Worm (Caenorhabditis elegans): ENCODE measurements around the gene ard-1.
A peak's percentile ranks its signal among the peaks of the same experiment; 100 is the strongest.

DNA sequence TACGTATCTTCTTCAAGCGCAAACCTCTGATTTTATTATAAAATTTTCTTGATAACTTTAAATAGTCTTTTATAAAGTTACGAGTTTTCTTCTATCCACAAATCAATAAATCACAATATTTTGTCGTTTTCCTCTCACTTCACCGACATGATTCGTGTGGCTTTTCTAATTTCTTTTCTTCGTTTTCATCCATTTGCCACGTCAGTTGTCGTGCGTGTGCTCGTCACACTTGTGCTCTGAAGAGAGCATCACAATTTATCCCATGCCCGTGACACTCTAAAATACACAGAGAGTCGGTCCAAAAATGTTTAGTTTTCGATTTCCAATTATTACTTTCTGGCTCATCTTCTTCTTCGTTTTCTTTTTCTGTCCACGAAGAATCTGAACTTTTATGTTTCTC is 19.2 kb upstream of the ard-1 start:
- TF ChIP-seq ztf-11 (tag; optimal IDR thresholded peaks at IDR 0.05) = no peak
- TF ChIP-seq mdl-1 (tag; optimal IDR thresholded peaks at IDR 0.05) = no peak
- TF ChIP-seq aly-2 (tag; optimal IDR thresholded peaks at IDR 0.05) = no peak
- no peak for TF ChIP-seq ama-1 (optimal IDR thresholded peaks at IDR 0.05)
- no peak for TF ChIP-seq ZK546.5 (tag; optimal IDR thresholded peaks at IDR 0.05)
- TF ChIP-seq blmp-1 (tag; optimal IDR thresholded peaks at IDR 0.05; ENCODE audit: insufficient read depth) = no peak
- no peak for TF ChIP-seq snpc-4 (tag; optimal IDR thresholded peaks at IDR 0.05)
- TF ChIP-seq nhr-129 (tag; optimal IDR thresholded peaks at IDR 0.05) = peak; percentile 44
- TF ChIP-seq nhr-12 (tag; optimal IDR thresholded peaks at IDR 0.05) = no peak
- no peak for TF ChIP-seq nhr-11 (tag; optimal IDR thresholded peaks at IDR 0.05)
- TF ChIP-seq C34F6.9 (tag; optimal IDR thresholded peaks at IDR 0.05) = no peak
